Fruit fly (Drosophila melanogaster) whole organism, wandering third instar larva: ENCODE results near the gene CG34310.
A peak's percentile ranks its signal among the peaks of the same experiment; 100 is the strongest.

Experiments
- Abd-B ChIP-seq: fragments of >200 bp; optimal IDR thresholded peaks from 2 replicates; lab custom pipeline; 2017; ENCODE audit warnings: missing biosample characterization, missing genetic modification characterization
- CG32264 ChIP-seq: fragments of 200-800 bp; sonication (Bioruptor generic); optimal IDR thresholded peaks from 2 replicates; lab custom pipeline; 2016; ENCODE audit warnings: missing biosample characterization, missing genetic modification characterization
- CG9705 ChIP-seq: fragments of 200-800 bp; sonication (Bioruptor generic); optimal IDR thresholded peaks from 2 replicates; lab custom pipeline; 2018; ENCODE audit warnings: missing biosample characterization, mild to moderate bottlenecking, missing genetic modification characterization
- CrebA ChIP-seq: fragments of 200-800 bp; sonication (Bioruptor generic); optimal IDR thresholded peaks from 2 replicates; lab custom pipeline; 2016; ENCODE audit warnings: missing biosample characterization, mild to moderate bottlenecking, missing genetic modification characterization, borderline replicate concordance
- Dfd ChIP-seq: fragments of >200 bp; optimal IDR thresholded peaks from 2 replicates; lab custom pipeline; 2017; ENCODE audit warnings: missing biosample characterization, missing genetic modification characterization
- Dif ChIP-seq: fragments of 200-275, 200-300 bp; sonication (Bioruptor generic); optimal IDR thresholded peaks from 2 replicates; lab custom pipeline; 2018; ENCODE audit warnings: missing biosample characterization, missing genetic modification characterization; ENCODE audit not compliant: partially characterized antibody
- GATAd ChIP-seq: sonication (Bioruptor generic); optimal IDR thresholded peaks from 2 replicates; lab custom pipeline; 2016; ENCODE audit warnings: missing biosample characterization, missing genetic modification characterization
- HLH106 ChIP-seq: fragments of 200-800 bp; optimal IDR thresholded peaks from 3 replicates; lab custom pipeline; 2019; ENCODE audit warnings: missing biosample characterization, mild to moderate bottlenecking, missing genetic modification characterization, moderate library complexity
- Hnf4 ChIP-seq: fragments of 200-800 bp; sonication (Bioruptor generic); optimal IDR thresholded peaks from 2 replicates; lab custom pipeline; 2016; ENCODE audit warnings: missing biosample characterization, mild to moderate bottlenecking, missing genetic modification characterization
- Hr78 ChIP-seq: fragments of >200 bp; optimal IDR thresholded peaks from 2 replicates; lab custom pipeline; 2017; ENCODE audit warnings: missing biosample characterization, missing genetic modification characterization
- Hr83 ChIP-seq: fragments of 200-300 bp; sonication (Bioruptor generic); optimal IDR thresholded peaks from 2 replicates; lab custom pipeline; 2016; ENCODE audit warnings: missing biosample characterization, mild to moderate bottlenecking, missing genetic modification characterization, moderate library complexity; ENCODE audit not compliant: poor library complexity, severe bottlenecking
- Jra ChIP-seq: sonication (Bioruptor generic); optimal IDR thresholded peaks from 2 replicates; lab custom pipeline; 2016; ENCODE audit warnings: missing biosample characterization, missing genetic modification characterization
- Mio ChIP-seq: sonication (Bioruptor generic); optimal IDR thresholded peaks from 2 replicates; lab custom pipeline; 2016; ENCODE audit warnings: missing biosample characterization, missing genetic modification characterization
- Myc ChIP-seq: fragments of >200 bp; optimal IDR thresholded peaks from 2 replicates; lab custom pipeline; 2017
- N ChIP-seq: fragments of >200 bp; optimal IDR thresholded peaks from 2 replicates; lab custom pipeline; 2018; ENCODE audit warnings: missing biosample characterization, missing external identifiers, missing genetic modification characterization
- OdsH ChIP-seq: fragments of 200-800 bp; sonication (Bioruptor generic); optimal IDR thresholded peaks from 2 replicates; lab custom pipeline; 2016; ENCODE audit warnings: missing biosample characterization, mild to moderate bottlenecking, missing genetic modification characterization
- Rel ChIP-seq, 2 experiments: fragments of 200-800 bp; sonication (Bioruptor generic) in 1 of 2; optimal IDR thresholded peaks; 2 replicates in 1 of 2; 3 replicates in 1 of 2; lab custom pipeline; 2016 to 2019; ENCODE audit warnings: mild to moderate bottlenecking in 2 of 2, missing biosample characterization in 2 of 2, missing genetic modification characterization in 2 of 2, moderate library complexity in 1 of 2
- Sp1 ChIP-seq: fragments of 200-800 bp; sonication (Bioruptor generic); optimal IDR thresholded peaks from 3 replicates; lab custom pipeline; 2019; ENCODE audit warnings: missing biosample characterization, mild to moderate bottlenecking, missing genetic modification characterization, moderate library complexity
- Vsx2 ChIP-seq: fragments of 200-300, 225-300 bp; sonication (Bioruptor generic); optimal IDR thresholded peaks from 2 replicates; lab custom pipeline; 2018; ENCODE audit warnings: missing biosample characterization, missing genetic modification characterization; ENCODE audit not compliant: partially characterized antibody
- br ChIP-seq: fragments of 200-800 bp; sonication (Bioruptor generic); optimal IDR thresholded peaks from 2 replicates; lab custom pipeline; 2016; ENCODE audit warnings: missing biosample characterization, missing genetic modification characterization
- brk ChIP-seq: fragments of 200-800 bp; sonication (Bioruptor generic); optimal IDR thresholded peaks from 2 replicates; lab custom pipeline; 2016; ENCODE audit warnings: missing biosample characterization, mild to moderate bottlenecking, missing genetic modification characterization
- dl ChIP-seq, 2 experiments: fragments of 175-275, 200-275 bp in 1 of 2; fragments of 200-275 bp in 1 of 2; sonication (Bioruptor generic); optimal IDR thresholded peaks; lab custom pipeline; 2018; ENCODE audit warnings: mild to moderate bottlenecking in 2 of 2, missing biosample characterization in 2 of 2, missing genetic modification characterization in 2 of 2, moderate library complexity in 2 of 2; ENCODE audit not compliant: partially characterized antibody in 2 of 2, insufficient read depth in 1 of 2
- dmrt93B ChIP-seq: fragments of 200-800 bp; sonication (Bioruptor generic); optimal IDR thresholded peaks from 2 replicates; lab custom pipeline; 2018; ENCODE audit warnings: missing biosample characterization, mild to moderate bottlenecking, missing genetic modification characterization
- dsf ChIP-seq: sonication (Bioruptor generic); optimal IDR thresholded peaks from 2 replicates; lab custom pipeline; 2016; ENCODE audit warnings: missing biosample characterization, missing genetic modification characterization, borderline replicate concordance
- ey ChIP-seq: fragments of 200-800 bp; sonication (Bioruptor generic); optimal IDR thresholded peaks from 2 replicates; lab custom pipeline; 2016; ENCODE audit warnings: missing biosample characterization, missing genetic modification characterization
- foxo ChIP-seq, 2 experiments: fragments of 200-800 bp; sonication (Bioruptor generic); optimal IDR thresholded peaks; 2 replicates in 1 of 2; 3 replicates in 1 of 2; lab custom pipeline; 2016 to 2017; ENCODE audit warnings: missing biosample characterization in 2 of 2, missing genetic modification characterization in 2 of 2
- fru ChIP-seq: fragments of 200-800 bp; sonication (Bioruptor generic); optimal IDR thresholded peaks from 3 replicates; lab custom pipeline; 2016; ENCODE audit warnings: missing biosample characterization, mild to moderate bottlenecking, missing genetic modification characterization
- h ChIP-seq: fragments of 200-800 bp; sonication (Bioruptor generic); optimal IDR thresholded peaks from 3 replicates; lab custom pipeline; 2016; ENCODE audit warnings: missing biosample characterization, mild to moderate bottlenecking, missing genetic modification characterization
- jim ChIP-seq: fragments of 175-275, 200-325 bp; sonication (Bioruptor generic); optimal IDR thresholded peaks from 2 replicates; lab custom pipeline; 2016; ENCODE audit warnings: missing biosample characterization, mild to moderate bottlenecking, missing genetic modification characterization
- lola ChIP-seq: fragments of >200 bp; optimal IDR thresholded peaks from 2 replicates; lab custom pipeline; 2017; ENCODE audit warnings: missing biosample characterization, missing genetic modification characterization
- pan ChIP-seq: fragments of >200 bp; optimal IDR thresholded peaks from 2 replicates; lab custom pipeline; 2017
- psq ChIP-seq: fragments of 200-800 bp; sonication (Bioruptor generic); optimal IDR thresholded peaks from 3 replicates; lab custom pipeline; 2017; ENCODE audit warnings: missing biosample characterization, mild to moderate bottlenecking, missing genetic modification characterization, moderate library complexity
- rgr ChIP-seq: fragments of 200-800 bp; sonication (Bioruptor generic); optimal IDR thresholded peaks from 3 replicates; lab custom pipeline; 2016; ENCODE audit warnings: missing biosample characterization, mild to moderate bottlenecking, missing genetic modification characterization
- sage ChIP-seq: fragments of 200-800 bp; sonication (Bioruptor generic); optimal IDR thresholded peaks from 2 replicates; lab custom pipeline; 2016; ENCODE audit warnings: missing biosample characterization, mild to moderate bottlenecking, missing genetic modification characterization
- sv ChIP-seq: fragments of 200-800 bp; sonication (Bioruptor generic); optimal IDR thresholded peaks from 3 replicates; lab custom pipeline; 2016; ENCODE audit warnings: missing biosample characterization, missing genetic modification characterization
- tai ChIP-seq: sonication (Bioruptor generic); optimal IDR thresholded peaks from 2 replicates; lab custom pipeline; 2016; ENCODE audit warnings: missing biosample characterization, missing genetic modification characterization
- usp ChIP-seq: fragments of >200 bp; optimal IDR thresholded peaks from 2 replicates; lab custom pipeline; 2017; ENCODE audit warnings: missing biosample characterization, missing genetic modification characterization
- woc ChIP-seq: sonication (Bioruptor generic); optimal IDR thresholded peaks from 2 replicates; lab custom pipeline; 2016; ENCODE audit warnings: missing biosample characterization, mild to moderate bottlenecking, missing genetic modification characterization

The CG34310 gene

dm6 chr2L:6667719-6668325 lies 4.4 kb downstream of the CG34310 start, which contains the start of gene Galt (continued):
- TF ChIP-seq GATAd (GFP tag; lab: Kevin White, UChicago) (no peak), HLH106 (peak; percentile 51), CrebA (no peak), Jra (GFP tag; lab: Kevin White, UChicago) (no peak), usp (GFP tag; lab: Kevin White, UChicago) (no peak), dmrt93B (GFP tag; lab: Kevin White, UChicago) (no peak), ey (peak; percentile 29)
- TF ChIP-seq, all 38 proteins: peak for 15

DNA sequence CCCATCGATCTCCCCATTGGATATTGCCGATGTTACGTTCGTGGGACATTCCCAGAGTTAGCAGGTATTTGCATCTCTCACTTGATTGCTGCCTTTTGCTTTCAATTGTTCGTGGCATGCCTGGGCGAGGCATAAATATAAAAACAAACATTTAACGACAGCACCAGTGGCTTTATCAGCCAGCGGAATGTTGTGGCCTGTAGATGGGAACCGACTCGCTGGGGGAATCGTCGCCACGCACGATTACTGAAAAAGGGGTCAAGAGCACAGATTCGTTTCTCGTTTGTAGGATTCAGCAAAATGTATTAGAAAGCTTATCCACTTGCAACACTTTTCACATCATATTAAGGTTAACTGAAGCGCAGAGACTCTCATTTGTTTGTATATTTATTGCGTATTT lies 7.9 kb downstream of the CG34310 start:
- TF ChIP-seq Mio (GFP tag; lab: Kevin White, UChicago) (no peak), CrebA (no peak), Jra (GFP tag; lab: Kevin White, UChicago) (no peak), OdsH (GFP tag; lab: Kevin White, UChicago) (no peak), Vsx2 (GFP tag; lab: Kevin White, UChicago) (no peak), dl (GFP tag; optimal IDR thresholded peaks at IDR 0.05; lab: Kevin White, UChicago; ENCODE audit: insufficient read depth in 1 of 2, partially characterized antibody in 2 of 2) (no peak), N (no peak), GATAd (GFP tag; lab: Kevin White, UChicago) (no peak), Hr83 (no peak), woc (GFP tag; lab: Kevin White, UChicago) (no peak), CG32264 (GFP tag; lab: Kevin White, UChicago) (no peak), Myc (lab: Kevin White, UChicago) (no peak)

DNA sequence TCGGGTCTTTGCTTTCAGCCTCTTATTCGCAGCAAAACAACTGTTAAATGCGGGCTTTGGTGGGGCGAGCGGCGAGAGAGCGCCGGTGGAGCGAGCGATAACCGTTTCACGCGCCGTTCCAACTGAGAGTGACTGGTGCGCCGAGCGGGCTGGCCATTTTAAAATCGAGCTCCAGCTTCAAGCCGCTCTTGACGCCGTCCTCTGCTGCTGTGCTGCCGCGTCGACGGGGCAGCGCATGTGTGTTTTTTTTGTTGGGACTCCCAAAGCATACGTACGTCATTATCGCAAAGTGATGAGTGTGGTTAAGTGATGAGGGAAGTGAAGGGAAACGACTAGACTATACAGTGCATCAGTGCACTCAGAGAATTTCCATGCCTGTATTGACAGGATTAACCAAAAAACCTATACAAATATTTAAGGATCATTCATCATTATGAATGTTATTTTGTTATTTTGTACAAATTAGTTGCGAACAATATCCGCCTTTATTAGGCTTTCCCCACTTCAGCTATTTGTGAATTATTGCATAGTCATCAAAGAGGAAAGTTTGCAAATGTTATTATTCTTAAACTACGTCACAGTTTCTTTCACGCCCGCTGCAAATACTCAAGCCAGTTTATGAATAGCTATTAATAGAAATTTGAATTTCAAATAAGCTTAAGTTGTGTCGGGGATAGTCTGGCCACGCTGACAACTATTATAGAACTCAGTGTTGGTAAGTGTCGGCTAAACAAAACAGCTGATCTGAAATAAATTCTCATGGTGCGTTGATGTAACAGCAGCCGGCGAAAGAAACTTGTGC lies 9.9 kb downstream of the CG34310 start, which contains the start of gene Spn27A:
TSS of gene Spn27A (minus strand) at position 137 of the 802 bp plus-strand sequence.
- TF ChIP-seq OdsH (GFP tag; lab: Kevin White, UChicago) (peak; percentile 72), CrebA (no peak), dmrt93B (GFP tag; lab: Kevin White, UChicago) (no peak), sage (GFP tag; lab: Kevin White, UChicago) (no peak), br (GFP tag; lab: Kevin White, UChicago) (peak; percentile 64), Mio (GFP tag; lab: Kevin White, UChicago) (no peak), Dif (GFP tag; lab: Kevin White, UChicago) (peak; percentile 67), Dfd (GFP tag; lab: Kevin White, UChicago) (no peak), N (no peak), HLH106 (peak; percentile 55), woc (GFP tag; lab: Kevin White, UChicago) (peak; percentile 76), Hr83 (peak; percentile 15), CG9705 (GFP tag; lab: Kevin White, UChicago) (peak; percentile 54), rgr (GFP tag; lab: Kevin White, UChicago) (peak; percentile 71), usp (GFP tag; lab: Kevin White, UChicago) (no peak), brk (GFP tag; lab: Kevin White, UChicago) (no peak), jim (GFP tag; lab: Kevin White, UChicago) (no peak), sv (GFP tag; lab: Kevin White, UChicago) (peak; percentile 13), Hr78 (no peak), dl (GFP tag; optimal IDR thresholded peaks at IDR 0.05; lab: Kevin White, UChicago; ENCODE audit: insufficient read depth in 1 of 2, partially characterized antibody in 2 of 2) (peak; percentile 7 to 37), foxo (GFP tag; optimal IDR thresholded peaks at IDR 0.05; lab: Kevin White, UChicago) (peak; percentile 15 to 74), Myc (lab: Kevin White, UChicago) (no peak), h (GFP tag; lab: Kevin White, UChicago) (peak; percentile 77), Jra (GFP tag; lab: Kevin White, UChicago) (peak; percentile 52), CG32264 (GFP tag; lab: Kevin White, UChicago) (no peak), Rel (GFP tag; optimal IDR thresholded peaks at IDR 0.05; lab: Kevin White, UChicago) (no peak), Rel (tag; optimal IDR thresholded peaks at IDR 0.05; lab: Kevin White, UChicago) (peak; percentile 99), Vsx2 (GFP tag; lab: Kevin White, UChicago) (no peak), dsf (peak; percentile 37), Abd-B (no peak), pan (lab: Kevin White, UChicago) (no peak), GATAd (GFP tag; lab: Kevin White, UChicago) (no peak), ey (peak; percentile 77), lola (GFP tag; lab: Kevin White, UChicago) (no peak), psq (GFP tag; lab: Kevin White, UChicago) (peak; percentile 98), tai (GFP tag; lab: Kevin White, UChicago) (no peak), Hnf4 (GFP tag; lab: Kevin White, UChicago) (peak; percentile 62), fru (GFP tag; lab: Kevin White, UChicago) (no peak), Sp1 (peak; percentile 36)
